Fruit fly (Drosophila melanogaster) whole organism, pupa: ENCODE results near the gene CG32668.

Source experiments
- CG10348 ChIP-seq: fragments of 200-800 bp; sonication (Bioruptor generic); IDR thresholded peaks from 2 replicates; pipeline ENCODE4 v1.3.6; 2022; ENCODE audit warnings: missing biosample characterization, missing genetic modification characterization
- CG12605 ChIP-seq: fragments of 200-800 bp; sonication (Bioruptor generic); IDR thresholded peaks from 2 replicates; pipeline ENCODE4 v1.3.6; 2022; ENCODE audit warnings: missing biosample characterization, missing genetic modification characterization
- CG13204 ChIP-seq: fragments of 200-800 bp; sonication (Bioruptor generic); optimal IDR thresholded peaks from 2 replicates; lab custom pipeline; 2018; ENCODE audit warnings: missing biosample characterization, mild to moderate bottlenecking, missing genetic modification characterization, moderate library complexity
- CG17806 ChIP-seq: fragments of 200-800 bp; sonication (Bioruptor generic); optimal IDR thresholded peaks from 2 replicates; lab custom pipeline; 2018; ENCODE audit warnings: missing biosample characterization, mild to moderate bottlenecking, missing genetic modification characterization, moderate library complexity
- CG8159 ChIP-seq: fragments of 200-800 bp; sonication (Bioruptor generic); optimal IDR thresholded peaks from 3 replicates; lab custom pipeline; 2018; ENCODE audit warnings: missing biosample characterization, mild to moderate bottlenecking, missing genetic modification characterization, moderate library complexity
- CG9948 ChIP-seq: fragments of 200-800 bp; sonication (Bioruptor generic); optimal IDR thresholded peaks from 2 replicates; lab custom pipeline; 2018; ENCODE audit warnings: missing biosample characterization, mild to moderate bottlenecking, missing genetic modification characterization, moderate library complexity
- Ets98B ChIP-seq: fragments of 200-800 bp; sonication (Bioruptor generic); IDR thresholded peaks from 2 replicates; pipeline ENCODE4 v1.3.6; 2022; ENCODE audit warnings: missing biosample characterization, missing genetic modification characterization
- Pif1A ChIP-seq: fragments of 200-800 bp; sonication (Bioruptor generic); optimal IDR thresholded peaks from 3 replicates; lab custom pipeline; 2016; ENCODE audit warnings: missing biosample characterization, missing genetic modification characterization
- Pif1B ChIP-seq: fragments of 200-800 bp; sonication (Bioruptor generic); optimal IDR thresholded peaks from 3 replicates; lab custom pipeline; 2016; ENCODE audit warnings: missing biosample characterization, missing genetic modification characterization
- gl ChIP-seq: fragments of 200-800 bp; sonication (Bioruptor generic); optimal IDR thresholded peaks from 2 replicates; lab custom pipeline; 2018; ENCODE audit warnings: missing biosample characterization, mild to moderate bottlenecking, missing genetic modification characterization

DNA sequence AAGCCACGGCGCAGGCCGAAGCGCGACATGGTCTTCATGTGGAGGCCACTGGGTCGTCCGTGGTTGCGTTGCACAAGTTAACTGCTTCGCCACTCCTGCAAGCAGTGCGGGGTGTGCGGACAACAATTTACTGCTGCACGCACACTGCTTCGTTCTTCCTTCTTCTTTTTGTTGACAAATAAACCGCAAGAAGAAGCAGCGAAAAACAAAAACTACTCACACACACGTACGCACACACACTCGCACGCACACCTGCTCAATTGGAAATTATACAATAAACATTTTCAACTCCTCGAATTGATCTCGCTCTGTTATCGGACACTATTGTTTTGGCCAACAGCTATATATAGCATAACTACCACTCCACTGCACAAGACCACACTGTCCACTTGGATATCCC lies 36.0 kb downstream of the CG32668 start:
- TF ChIP-seq CG17806 (tag; lab: Kevin White, UChicago) (no peak), Pif1B (no peak), gl (tag; lab: Kevin White, UChicago) (peak; percentile 72), CG13204 (GFP tag; lab: Kevin White, UChicago) (no peak), Pif1A (GFP tag; lab: Kevin White, UChicago) (no peak), CG9948 (tag; lab: Kevin White, UChicago) (peak; percentile 8), CG12605 (GFP tag; lab: Robert Waterston, UW) (no peak), CG8159 (tag; lab: Kevin White, UChicago) (no peak), CG10348 (no peak), Ets98B (GFP tag; lab: Robert Waterston, UW) (no peak)
